Fruit fly (Drosophila melanogaster): ENCODE results near the gene CG43931.

dm6 chr3L:20922279-20922830 is 25.0 kb downstream of the CG43931 start:
- TF ChIP-seq fd96Ca (GFP tag; IDR thresholded peaks at IDR 0.05) (no peak), Pif1A (GFP tag; optimal IDR thresholded peaks at IDR 0.05) (no peak), Ets98B (GFP tag; IDR thresholded peaks at IDR 0.05) (no peak), CG9948 (tag; optimal IDR thresholded peaks at IDR 0.05) (no peak), CG17806 (tag; optimal IDR thresholded peaks at IDR 0.05) (no peak), Pif1B (GFP tag; optimal IDR thresholded peaks at IDR 0.05) (no peak), CG14655 (GFP tag; optimal IDR thresholded peaks at IDR 0.05) (no peak), CG12605 (GFP tag; IDR thresholded peaks at IDR 0.05) (no peak), CG32121 (GFP tag; IDR thresholded peaks at IDR 0.05) (no peak)

Measured in whole organism, pupa.